Fruit fly (Drosophila melanogaster) whole organism, embryonic: ENCODE measurements around the gene CG43901.

Experiments
- CG11696 ChIP-seq: fragments of 200-800 bp; sonication (Bioruptor generic); IDR thresholded peaks from 2 replicates; pipeline ENCODE4 v1.3.6; 2022; ENCODE audit warnings: missing biosample characterization, missing genetic modification characterization
- CG18619 ChIP-seq: fragments of 200-800 bp; sonication (Bioruptor generic); optimal IDR thresholded peaks from 3 replicates; lab custom pipeline; 2017; ENCODE audit warnings: missing biosample characterization, mild to moderate bottlenecking, missing genetic modification characterization
- CG4424 ChIP-seq: fragments of 200-800 bp; sonication (Bioruptor generic); optimal IDR thresholded peaks from 3 replicates; lab custom pipeline; 2016; ENCODE audit warnings: missing biosample characterization, missing genetic modification characterization
- Dll ChIP-seq: fragments of 200-800 bp; sonication (Bioruptor generic); IDR thresholded peaks from 4 replicates; pipeline ENCODE4 v1.3.6; 2022; ENCODE audit warnings: missing biosample characterization, missing genetic modification characterization; ENCODE audit not compliant: partially characterized antibody
- br ChIP-seq: fragments of >200 bp; optimal IDR thresholded peaks from 2 replicates; lab custom pipeline; 2017
- emc ChIP-seq: fragments of 200-800 bp; sonication (Bioruptor generic); optimal IDR thresholded peaks from 2 replicates; lab custom pipeline; 2016; ENCODE audit warnings: missing biosample characterization, missing genetic modification characterization
- fd64A ChIP-seq: fragments of 200-800 bp; sonication (Bioruptor generic); optimal IDR thresholded peaks from 3 replicates; lab custom pipeline; 2018; ENCODE audit warnings: missing biosample characterization, mild to moderate bottlenecking, missing genetic modification characterization
- fd96Cb ChIP-seq: fragments of 200-800 bp; sonication (Bioruptor generic); optimal IDR thresholded peaks from 2 replicates; lab custom pipeline; 2018; ENCODE audit warnings: missing biosample characterization, mild to moderate bottlenecking, missing genetic modification characterization, moderate library complexity
- lilli ChIP-seq: fragments of 200-800 bp; sonication (Bioruptor generic); optimal IDR thresholded peaks from 3 replicates; lab custom pipeline; 2016; ENCODE audit warnings: missing biosample characterization, missing genetic modification characterization
- psq ChIP-seq: fragments of 200-800 bp; sonication (Bioruptor generic); optimal IDR thresholded peaks from 2 replicates; lab custom pipeline; 2017; ENCODE audit warnings: missing biosample characterization, missing genetic modification characterization
- ranshi ChIP-seq: fragments of 200-800 bp; sonication (Bioruptor generic); IDR thresholded peaks from 2 replicates; pipeline ENCODE4 v1.3.6; 2022; ENCODE audit warnings: missing biosample characterization, missing genetic modification characterization
- tx ChIP-seq: fragments of 200-800 bp; sonication (Bioruptor generic); optimal IDR thresholded peaks from 2 replicates; lab custom pipeline; 2016; ENCODE audit warnings: missing biosample characterization, missing genetic modification characterization

DNA sequence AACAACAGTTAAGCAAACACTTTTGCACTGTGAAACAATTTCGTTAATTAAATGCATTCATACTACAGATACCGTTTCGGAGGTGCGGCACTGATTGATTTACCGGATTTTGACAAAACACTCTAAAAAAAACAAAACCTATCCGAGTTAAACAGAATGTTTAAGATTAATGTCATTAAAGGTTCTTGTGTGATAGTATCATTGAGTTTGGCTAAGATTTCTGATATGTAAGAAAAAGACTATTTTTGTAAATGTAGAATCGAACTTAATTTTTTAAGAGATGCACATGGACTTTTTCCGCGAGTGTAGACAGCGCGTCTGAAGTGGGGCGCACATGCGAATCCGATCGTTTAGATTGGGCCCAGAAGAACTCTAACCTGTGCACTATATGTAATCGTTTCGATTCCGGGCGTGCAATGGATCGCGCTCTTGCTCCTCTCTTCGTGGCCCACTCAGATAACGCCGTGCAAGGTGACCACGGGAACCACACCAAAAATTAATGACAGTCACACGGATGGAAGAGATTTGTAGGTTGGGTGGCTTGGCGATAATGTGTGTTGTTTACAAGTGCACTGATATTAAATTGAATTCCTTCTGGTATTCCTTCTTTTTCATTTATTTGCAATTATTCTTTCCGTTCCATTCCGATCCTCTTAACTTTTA is 15.5 kb upstream of the CG43901 start:
- TF ChIP-seq Dll (GFP tag; lab: Robert Waterston, UW) = no peak
- TF ChIP-seq fd64A = no peak
- TF ChIP-seq tx (GFP tag; lab: Kevin White, UChicago) = no peak
- TF ChIP-seq lilli = no peak
- no peak for TF ChIP-seq CG4424
- TF ChIP-seq emc (GFP tag; lab: Kevin White, UChicago) = no peak
- no peak for TF ChIP-seq CG11696 (GFP tag; lab: Robert Waterston, UW)
- TF ChIP-seq psq = no peak
- TF ChIP-seq ranshi (GFP tag; lab: Robert Waterston, UW) = no peak
- no peak for TF ChIP-seq br (lab: Kevin White, UChicago)
- TF ChIP-seq fd96Cb = no peak
- no peak for TF ChIP-seq CG18619 (GFP tag; lab: Kevin White, UChicago)
